Worm (Caenorhabditis elegans) whole organism, L4 larva: ENCODE results near the gene enu-3.2.

Experiments used
- F10B5.3 ChIP-seq: sonication (generic microtip); optimal IDR thresholded peaks from 2 replicates; lab custom pipeline; 2016; ENCODE audit warnings: mild to moderate bottlenecking, missing genetic modification characterization, missing compliant biosample characterization
- F26F4.8 ChIP-seq: fragments of 200-800 bp; sonication (Bioruptor generic); conservative IDR thresholded peaks from 2 replicates; pipeline ENCODE4 v1.3.6; 2022; ENCODE audit warnings: missing genetic modification characterization, missing compliant biosample characterization
- F44E2.7 ChIP-seq: fragments of 200-800 bp; sonication (Bioruptor generic); IDR thresholded peaks from 2 replicates; pipeline ENCODE4 v2.1.2; 2022; ENCODE audit warnings: missing genetic modification characterization, missing compliant biosample characterization
- R02D3.7 ChIP-seq: fragments of 150-350 bp; sonication (generic microtip); optimal IDR thresholded peaks from 3 replicates; lab custom pipeline; 2014; ENCODE audit warnings: missing biosample characterization, missing genetic modification characterization
- T20F7.1 ChIP-seq: fragments of 200-800 bp; sonication (Bioruptor generic); optimal IDR thresholded peaks from 2 replicates; lab custom pipeline; 2018; ENCODE audit warnings: mild to moderate bottlenecking, missing genetic modification characterization, missing compliant biosample characterization
- ZK337.2 ChIP-seq: fragments of 200-800 bp; sonication (Bioruptor generic); IDR thresholded peaks from 2 replicates; pipeline ENCODE4 v1.3.6; 2022; ENCODE audit warnings: missing genetic modification reagents, missing genetic modification characterization, missing compliant biosample characterization
- ZK546.5 ChIP-seq, 2 experiments: sonication (generic microtip); optimal IDR thresholded peaks; 2 replicates each; lab custom pipeline; 2017; ENCODE audit warnings: missing biosample characterization in 2 of 2, missing genetic modification characterization in 2 of 2
- aly-2 ChIP-seq: sonication (generic microtip); optimal IDR thresholded peaks from 2 replicates; lab custom pipeline; 2018; ENCODE audit warnings: missing biosample characterization, missing genetic modification characterization
- ama-1 ChIP-seq: fragments of 150-350 bp; optimal IDR thresholded peaks from 2 replicates; lab custom pipeline; 2014; ENCODE audit warnings: inconsistent platforms, mixed read lengths
- arid-1 ChIP-seq: fragments of 200-800 bp; sonication (Bioruptor generic); conservative IDR thresholded peaks from 2 replicates; pipeline ENCODE4 v1.3.6; 2022; ENCODE audit warnings: missing genetic modification reagents, missing genetic modification characterization, missing compliant biosample characterization
- ceh-32 ChIP-seq: sonication (generic microtip); optimal IDR thresholded peaks from 2 replicates; lab custom pipeline; 2016; ENCODE audit warnings: mild to moderate bottlenecking, missing genetic modification characterization, missing compliant biosample characterization; ENCODE audit not compliant: poor library complexity
- ceh-82 ChIP-seq: sonication (generic microtip); optimal IDR thresholded peaks from 2 replicates; lab custom pipeline; 2017; ENCODE audit warnings: missing biosample characterization, missing genetic modification characterization
- daf-12 ChIP-seq: fragments of 150-350 bp; optimal IDR thresholded peaks from 2 replicates; lab custom pipeline; 2014; ENCODE audit warnings: missing biosample characterization, missing genetic modification reagents, missing genetic modification characterization
- daf-19 ChIP-seq: fragments of 200-800 bp; sonication (Bioruptor generic); conservative IDR thresholded peaks from 2 replicates; pipeline ENCODE4 v1.3.6; 2022; ENCODE audit warnings: missing genetic modification characterization, missing compliant biosample characterization
- daf-8 ChIP-seq: fragments of 200-800 bp; sonication (Bioruptor generic); IDR thresholded peaks from 2 replicates; pipeline ENCODE4 v1.3.6; 2022; ENCODE audit warnings: missing genetic modification characterization, missing compliant biosample characterization
- dmd-6 ChIP-seq: fragments of 200-800 bp; sonication (Bioruptor generic); IDR thresholded peaks from 2 replicates; pipeline ENCODE4 v1.3.6; 2022; ENCODE audit warnings: missing genetic modification reagents, missing genetic modification characterization, missing compliant biosample characterization
- egl-27 ChIP-seq: sonication (generic microtip); optimal IDR thresholded peaks from 3 replicates; lab custom pipeline; 2017; ENCODE audit warnings: missing biosample characterization, missing genetic modification reagents, missing genetic modification characterization
- hlh-30 ChIP-seq: sonication (generic microtip); optimal IDR thresholded peaks from 2 replicates; lab custom pipeline; 2017; ENCODE audit warnings: antibody characterized with exemption, mild to moderate bottlenecking, missing genetic modification characterization, missing compliant biosample characterization; ENCODE audit not compliant: insufficient read depth
- hmg-1.1 ChIP-seq: fragments of 200-800 bp; sonication (Bioruptor generic); IDR thresholded peaks from 2 replicates; pipeline ENCODE4 v1.3.6; 2022; ENCODE audit warnings: missing genetic modification reagents, missing genetic modification characterization, missing compliant biosample characterization
- lim-7 ChIP-seq: fragments of 200-800 bp; sonication (Bioruptor generic); IDR thresholded peaks from 2 replicates; pipeline ENCODE4 v1.3.6; 2022; ENCODE audit warnings: missing genetic modification characterization, missing compliant biosample characterization
- lin-13 ChIP-seq: fragments of 150-350 bp; optimal IDR thresholded peaks from 2 replicates; lab custom pipeline; 2014; ENCODE audit warnings: missing biosample characterization, missing genetic modification reagents, missing genetic modification characterization
- lin-15B ChIP-seq: fragments of 150-350 bp; sonication (generic microtip); optimal IDR thresholded peaks from 3 replicates; lab custom pipeline; 2014; ENCODE audit warnings: missing biosample characterization, missing genetic modification characterization
- lin-29 ChIP-seq: fragments of 200-800 bp; sonication (Bioruptor generic); IDR thresholded peaks from 2 replicates; pipeline ENCODE4 v1.3.6; 2022; ENCODE audit warnings: missing genetic modification reagents, missing genetic modification characterization, missing compliant biosample characterization
- lin-38 ChIP-seq: fragments of 200-800 bp; sonication (Bioruptor generic); IDR thresholded peaks from 2 replicates; pipeline ENCODE4 v1.3.6; 2022; ENCODE audit warnings: missing genetic modification reagents, missing genetic modification characterization, missing compliant biosample characterization
- lin-39 ChIP-seq: fragments of 150-350 bp; optimal IDR thresholded peaks from 2 replicates; lab custom pipeline; 2014; ENCODE audit warnings: missing biosample characterization, missing genetic modification reagents, missing genetic modification characterization
- mdt-29 ChIP-seq: fragments of 200-800 bp; sonication (Bioruptor generic); IDR thresholded peaks from 2 replicates; pipeline ENCODE4 v1.3.6; 2022; ENCODE audit warnings: missing genetic modification reagents, missing genetic modification characterization, missing compliant biosample characterization
- mep-1 ChIP-seq: fragments of 150-350 bp; sonication (generic microtip); optimal IDR thresholded peaks from 3 replicates; lab custom pipeline; 2014; ENCODE audit warnings: missing biosample characterization, missing genetic modification characterization
- mes-2 ChIP-seq: sonication (generic microtip); optimal IDR thresholded peaks from 2 replicates; lab custom pipeline; 2016; ENCODE audit warnings: missing genotype, mild to moderate bottlenecking, missing genetic modification characterization, missing compliant biosample characterization; ENCODE audit not compliant: poor library complexity, severe bottlenecking
- mxl-2 ChIP-seq: fragments of 200-800 bp; sonication (Bioruptor generic); conservative IDR thresholded peaks from 2 replicates; pipeline ENCODE4 v1.3.6; 2022; ENCODE audit warnings: missing genetic modification reagents, missing genetic modification characterization, missing compliant biosample characterization
- nhr-111 ChIP-seq: fragments of 200-800 bp; sonication (Bioruptor generic); optimal IDR thresholded peaks from 2 replicates; lab custom pipeline; 2018; ENCODE audit warnings: mild to moderate bottlenecking, missing genetic modification characterization, missing compliant biosample characterization
- nhr-237 ChIP-seq: sonication (generic microtip); optimal IDR thresholded peaks from 2 replicates; lab custom pipeline; 2017; ENCODE audit warnings: missing biosample characterization, missing genetic modification characterization
- nhr-41 ChIP-seq: fragments of 200-800 bp; sonication (Bioruptor generic); IDR thresholded peaks from 2 replicates; pipeline ENCODE4 v1.3.6; 2022; ENCODE audit warnings: missing genetic modification reagents, missing genetic modification characterization, missing compliant biosample characterization
- nhr-42 ChIP-seq: fragments of 200-800 bp; sonication (Bioruptor generic); IDR thresholded peaks from 2 replicates; pipeline ENCODE4 v1.3.6; 2022; ENCODE audit warnings: missing genetic modification characterization, missing compliant biosample characterization
- nhr-6 ChIP-seq: fragments of 150-350 bp; optimal IDR thresholded peaks from 2 replicates; lab custom pipeline; 2014; ENCODE audit warnings: missing biosample characterization, missing genetic modification characterization
- nhr-76 ChIP-seq: fragments of 150-350 bp; optimal IDR thresholded peaks from 2 replicates; lab custom pipeline; 2014; ENCODE audit warnings: missing biosample characterization, missing genetic modification characterization
- nhr-77 ChIP-seq: fragments of 150-350 bp; optimal IDR thresholded peaks from 2 replicates; lab custom pipeline; 2014; ENCODE audit warnings: missing biosample characterization, missing genetic modification characterization
- pha-4 ChIP-seq, 2 experiments: fragments of 150-350 bp in 1 of 2; fragments of 200-800 bp in 1 of 2; sonication (Bioruptor generic) in 1 of 2; IDR thresholded peaks in 1 of 2; optimal IDR thresholded peaks in 1 of 2; 2 replicates each; pipeline versions ENCODE4 v1.3.6 to Lab custom; 2014 to 2022; ENCODE audit warnings: missing genetic modification characterization in 2 of 2, missing genetic modification reagents in 2 of 2, missing biosample characterization in 1 of 2, missing compliant biosample characterization in 1 of 2
- pqm-1 ChIP-seq: sonication (generic microtip); optimal IDR thresholded peaks from 2 replicates; lab custom pipeline; 2017; ENCODE audit warnings: missing biosample characterization, missing genetic modification characterization
- rbr-2 ChIP-seq: sonication (generic microtip); optimal IDR thresholded peaks from 2 replicates; lab custom pipeline; 2016; ENCODE audit warnings: missing genotype, missing genetic modification characterization, missing compliant biosample characterization
- saeg-2 ChIP-seq: fragments of 200-800 bp; sonication (Bioruptor generic); IDR thresholded peaks from 2 replicates; pipeline ENCODE4 v1.3.6; 2022; ENCODE audit warnings: missing genetic modification reagents, missing genetic modification characterization, missing compliant biosample characterization
- sdz-12 ChIP-seq: fragments of 200-800 bp; sonication (Bioruptor generic); optimal IDR thresholded peaks from 2 replicates; lab custom pipeline; 2018; ENCODE audit warnings: mild to moderate bottlenecking, missing genetic modification characterization, missing compliant biosample characterization
- skn-1 ChIP-seq: fragments of 150-350 bp; optimal IDR thresholded peaks from 2 replicates; lab custom pipeline; 2014; ENCODE audit warnings: missing biosample characterization, missing genetic modification characterization
- snpc-1.2 ChIP-seq: fragments of 200-800 bp; sonication (Bioruptor generic); IDR thresholded peaks from 2 replicates; pipeline ENCODE4 v1.3.6; 2022; ENCODE audit warnings: missing genetic modification reagents, missing genetic modification characterization, missing compliant biosample characterization
- spr-1 ChIP-seq: sonication (generic microtip); optimal IDR thresholded peaks from 2 replicates; lab custom pipeline; 2016; ENCODE audit warnings: mild to moderate bottlenecking, missing genetic modification characterization, missing compliant biosample characterization
- tag-97 ChIP-seq: fragments of 200-800 bp; sonication (Bioruptor generic); IDR thresholded peaks from 2 replicates; pipeline ENCODE4 v1.3.6; 2022; ENCODE audit warnings: missing genetic modification characterization, missing compliant biosample characterization
- unc-62 ChIP-seq, 3 experiments: fragments of 150-350 bp in 1 of 3; sonication (generic microtip); optimal IDR thresholded peaks in 2 of 3; peaks in 1 of 3; 1 replicate in 1 of 3; 2 replicates in 2 of 3; lab custom pipeline; 2014 to 2017; ENCODE audit warnings: missing biosample characterization in 3 of 3, missing genetic modification characterization in 3 of 3, missing genetic modification reagents in 3 of 3, missing genotype in 1 of 3
- zfp-2 ChIP-seq: sonication (generic microtip); optimal IDR thresholded peaks from 2 replicates; lab custom pipeline; 2016; ENCODE audit warnings: mild to moderate bottlenecking, missing genetic modification characterization, missing compliant biosample characterization
- zfp-3 ChIP-seq: fragments of 200-800 bp; sonication (Bioruptor generic); conservative IDR thresholded peaks from 2 replicates; pipeline ENCODE4 v1.3.6; 2022; ENCODE audit warnings: missing genetic modification reagents, missing genetic modification characterization, missing compliant biosample characterization
- zip-11 ChIP-seq: fragments of 200-800 bp; sonication (Bioruptor generic); IDR thresholded peaks from 2 replicates; pipeline ENCODE4 v1.3.6; 2022; ENCODE audit warnings: missing genetic modification characterization, missing compliant biosample characterization
- zip-2 ChIP-seq: fragments of 150-350 bp; optimal IDR thresholded peaks from 2 replicates; lab custom pipeline; 2014; ENCODE audit warnings: missing biosample characterization, missing genetic modification characterization
- ztf-11 ChIP-seq: fragments of 150-350 bp; optimal IDR thresholded peaks from 2 replicates; lab custom pipeline; 2014; ENCODE audit warnings: missing biosample characterization, missing genetic modification characterization

enu-3.2 gene

DNA sequence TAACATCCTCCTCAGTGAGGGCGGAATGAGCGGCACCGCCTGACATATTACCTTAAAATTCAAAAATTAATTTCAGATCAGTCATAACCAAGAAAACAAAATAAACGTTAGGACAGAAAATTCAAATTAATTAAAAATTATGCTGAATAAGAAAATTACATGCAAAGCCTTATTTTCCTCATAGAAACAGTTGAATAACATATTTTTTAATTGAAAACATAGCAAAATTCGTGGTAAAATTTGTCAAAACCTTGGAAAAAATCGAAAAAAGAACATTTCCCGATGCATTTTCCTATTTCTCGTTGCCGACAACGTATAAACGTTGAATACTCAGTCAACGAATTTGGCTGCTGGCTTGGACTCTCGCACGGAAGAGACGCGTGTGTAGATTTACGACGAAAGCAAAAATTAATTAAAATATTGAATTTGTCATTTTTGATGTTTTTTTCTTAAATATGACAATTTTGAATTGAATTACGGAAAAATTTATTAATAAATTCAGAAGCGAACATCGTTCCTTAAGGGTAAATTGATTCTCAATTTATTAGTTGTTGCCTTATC, 31.0 kb downstream of the enu-3.2 start, which contains the start of the genes rps-0 and rbg-3 (continued):
- TF ChIP-seq nhr-111 (GFP tag; lab: Kevin White, UChicago): no peak
- peak; percentile 88 for TF ChIP-seq rbr-2
- TF ChIP-seq spr-1 (tag; lab: Kevin White, UChicago): peak; percentile 80
- peak; percentile 37; the same call in 1 of the 2 replicates for TF ChIP-seq nhr-42 (GFP tag; lab: Robert Waterston, UW)
- no peak for TF ChIP-seq nhr-237 (tag; lab: Kevin White, UChicago)
- TF ChIP-seq ZK546.5 (tag; optimal IDR thresholded peaks at IDR 0.05; lab: Kevin White, UChicago): peak in 1 of 2 experiments; percentile 58
- peak; percentile 26 for TF ChIP-seq lin-15B (tag; lab: Kevin White, UChicago)
- peak; percentile 37; the same call in 1 of the 2 replicates for TF ChIP-seq pha-4 (GFP tag; IDR thresholded peaks at IDR 0.05; lab: Robert Waterston, UW)
- peak; percentile 68 for TF ChIP-seq pha-4 (tag; optimal IDR thresholded peaks at IDR 0.05; lab: Kevin White, UChicago)
- no peak for TF ChIP-seq ama-1 (lab: Kevin White, UChicago)
- TF ChIP-seq nhr-76 (tag; lab: Kevin White, UChicago): no peak
- peak; percentile 77 for TF ChIP-seq zfp-2 (tag; lab: Kevin White, UChicago)
- no peak for TF ChIP-seq lin-39 (tag; lab: Kevin White, UChicago)
- peak; percentile 57 for TF ChIP-seq arid-1 (GFP tag; lab: Robert Waterston, UW)
- peak; percentile 28 for TF ChIP-seq F10B5.3
- TF ChIP-seq egl-27: no peak
- no peak for TF ChIP-seq mxl-2
- peak; percentile 90 for TF ChIP-seq R02D3.7 (tag; lab: Kevin White, UChicago)
- TF ChIP-seq mdt-29 (GFP tag; lab: Robert Waterston, UW): no peak
- peak; percentile 34 for TF ChIP-seq zip-2 (tag; lab: Kevin White, UChicago)
- TF ChIP-seq zfp-3 (GFP tag; lab: Robert Waterston, UW): peak; percentile 53
- no peak for TF ChIP-seq daf-12
- TF ChIP-seq F26F4.8 (GFP tag; lab: Robert Waterston, UW): no peak
- TF ChIP-seq mep-1 (tag; lab: Kevin White, UChicago): peak; percentile 95
- peak; percentile 84 for TF ChIP-seq lin-13 (GFP tag; lab: Kevin White, UChicago)
- no peak for TF ChIP-seq nhr-41 (GFP tag; lab: Robert Waterston, UW)
- TF ChIP-seq saeg-2 (GFP tag; lab: Robert Waterston, UW): no peak
- peak; percentile 77 for TF ChIP-seq dmd-6 (GFP tag; lab: Robert Waterston, UW)
- peak; percentile 89 for TF ChIP-seq nhr-6 (tag; lab: Kevin White, UChicago)
- no peak for TF ChIP-seq lim-7
- TF ChIP-seq snpc-1.2 (GFP tag; lab: Robert Waterston, UW): no peak
- TF ChIP-seq pqm-1 (tag; lab: Kevin White, UChicago): no peak
- no peak for TF ChIP-seq lin-29 (GFP tag; lab: Robert Waterston, UW)
- TF ChIP-seq ZK337.2 (GFP tag; lab: Robert Waterston, UW): no peak
- TF ChIP-seq T20F7.1 (GFP tag; lab: Kevin White, UChicago): peak; percentile 89
- TF ChIP-seq zip-11: no peak
- TF ChIP-seq skn-1 (tag; lab: Kevin White, UChicago): no peak
- TF ChIP-seq tag-97: no peak
- TF ChIP-seq mes-2 (tag; lab: Kevin White, UChicago): peak; percentile 95
- peak; percentile 83 for TF ChIP-seq hlh-30 (tag; lab: Kevin White, UChicago)
- TF ChIP-seq F44E2.7 (GFP tag; lab: Robert Waterston, UW): no peak
- peak; percentile 87 for TF ChIP-seq lin-38 (GFP tag; lab: Robert Waterston, UW)
- TF ChIP-seq ceh-32: no peak
- no peak for TF ChIP-seq ceh-82 (tag; lab: Kevin White, UChicago)
- TF ChIP-seq nhr-77 (tag; lab: Kevin White, UChicago): peak; percentile 97
- peak in 1 of 2 experiments; percentile 5 for TF ChIP-seq unc-62 (GFP tag; optimal IDR thresholded peaks at IDR 0.05 in 1 of 2; lab: Kevin White, UChicago)
- TF ChIP-seq unc-62 (tag; optimal IDR thresholded peaks at IDR 0.05; lab: Kevin White, UChicago): no peak
- no peak for TF ChIP-seq aly-2 (tag; lab: Kevin White, UChicago)
- TF ChIP-seq daf-19 (GFP tag; lab: Robert Waterston, UW): no peak
- TF ChIP-seq ztf-11 (tag; lab: Kevin White, UChicago): no peak
- TF ChIP-seq daf-8 (GFP tag; lab: Robert Waterston, UW): no peak
- TF ChIP-seq hmg-1.1: peak; percentile 83
- TF ChIP-seq sdz-12 (GFP tag; lab: Kevin White, UChicago): no peak
